Worm (Caenorhabditis elegans) whole organism, L1 larva: ENCODE results near the gene F07C6.2.
A peak's percentile ranks its signal among the peaks of the same experiment; 100 is the strongest.

ENCODE experiments used
- C16A3.4 ChIP-seq: fragments of 150-350 bp; optimal IDR thresholded peaks from 2 replicates; lab custom pipeline; 2014; ENCODE audit warnings: missing biosample characterization, missing genetic modification characterization
- C34B4.2 ChIP-seq: sonication (generic microtip); optimal IDR thresholded peaks from 2 replicates; lab custom pipeline; 2017; ENCODE audit warnings: mild to moderate bottlenecking, missing genetic modification characterization, missing compliant biosample characterization
- aha-1 ChIP-seq: fragments of 150-350 bp; optimal IDR thresholded peaks from 2 replicates; lab custom pipeline; 2014; ENCODE audit warnings: missing biosample characterization, missing genetic modification characterization
- alr-1 ChIP-seq: fragments of 200-800 bp; sonication (Bioruptor generic); optimal IDR thresholded peaks from 2 replicates; lab custom pipeline; 2018; ENCODE audit warnings: borderline replicate concordance, mild to moderate bottlenecking, missing genetic modification characterization, missing compliant biosample characterization
- ceh-63 ChIP-seq: fragments of 200-800 bp; sonication (Bioruptor generic); optimal IDR thresholded peaks from 2 replicates; lab custom pipeline; 2018; ENCODE audit warnings: mild to moderate bottlenecking, missing genetic modification characterization, missing compliant biosample characterization
- ceh-8 ChIP-seq: fragments of 200-800 bp; sonication (Bioruptor generic); optimal IDR thresholded peaks from 2 replicates; lab custom pipeline; 2018; ENCODE audit warnings: mild to moderate bottlenecking, missing genetic modification characterization, moderate library complexity, missing compliant biosample characterization
- ceh-82 ChIP-seq, 3 experiments: fragments of 150-350 bp in 1 of 3; sonication (generic microtip) in 2 of 3; optimal IDR thresholded peaks; 2 replicates each; lab custom pipeline; 2014 to 2017; ENCODE audit warnings: missing biosample characterization in 3 of 3, missing genetic modification characterization in 3 of 3
- ceh-88 ChIP-seq: fragments of 200-800 bp; sonication (Bioruptor generic); IDR thresholded peaks from 2 replicates; pipeline ENCODE4 v1.3.6; 2022; ENCODE audit warnings: missing genetic modification characterization, missing compliant biosample characterization
- ceh-90 ChIP-seq: sonication (generic microtip); optimal IDR thresholded peaks from 2 replicates; lab custom pipeline; 2016; ENCODE audit warnings: missing genetic modification characterization, missing compliant biosample characterization
- ces-1 ChIP-seq: fragments of 150-350 bp; optimal IDR thresholded peaks from 2 replicates; lab custom pipeline; 2014; ENCODE audit warnings: missing biosample characterization, missing genetic modification reagents, missing genetic modification characterization
- dpl-1 ChIP-seq, 3 experiments: fragments of 150-350 bp in 2 of 3; sonication (generic microtip) in 1 of 3; optimal IDR thresholded peaks; 2 replicates each; lab custom pipeline; 2014 to 2017; ENCODE audit warnings: missing biosample characterization in 3 of 3, missing genetic modification characterization in 3 of 3, missing genetic modification reagents in 3 of 3
- dsc-1 ChIP-seq: sonication (generic microtip); optimal IDR thresholded peaks from 2 replicates; lab custom pipeline; 2016; ENCODE audit warnings: mild to moderate bottlenecking, missing genetic modification characterization, missing compliant biosample characterization
- efl-1 ChIP-seq, 4 experiments: fragments of 150-350 bp; optimal IDR thresholded peaks in 3 of 4; peaks in 1 of 4; 1 replicate in 1 of 4; 2 replicates in 3 of 4; lab custom pipeline; 2014; ENCODE audit warnings: missing biosample characterization in 2 of 4, missing genetic modification characterization in 2 of 4, missing genetic modification reagents in 2 of 4
- egl-13 ChIP-seq: sonication (generic microtip); optimal IDR thresholded peaks from 2 replicates; lab custom pipeline; 2016; ENCODE audit warnings: missing genotype, missing genetic modification reagents, missing genetic modification characterization, missing compliant biosample characterization
- elt-3 ChIP-seq, 6 experiments: fragments of 150-350 bp in 1 of 6; sonication (generic microtip); optimal IDR thresholded peaks; 2 replicates each; lab custom pipeline; 2017 to 2018; ENCODE audit warnings: missing biosample characterization in 6 of 6, missing genetic modification characterization in 6 of 6, inconsistent platforms in 1 of 6
- fkh-10 ChIP-seq: sonication (generic microtip); optimal IDR thresholded peaks from 2 replicates; lab custom pipeline; 2017; ENCODE audit warnings: missing biosample characterization, missing genetic modification reagents, missing genetic modification characterization
- fkh-8 ChIP-seq: sonication (generic microtip); optimal IDR thresholded peaks from 2 replicates; lab custom pipeline; 2016; ENCODE audit warnings: mild to moderate bottlenecking, missing genetic modification characterization, missing compliant biosample characterization
- fos-1 ChIP-seq: fragments of 150-350 bp; optimal IDR thresholded peaks from 2 replicates; lab custom pipeline; 2014; ENCODE audit warnings: missing biosample characterization, missing genetic modification characterization
- irx-1 ChIP-seq: sonication (generic microtip); optimal IDR thresholded peaks from 2 replicates; lab custom pipeline; 2016; ENCODE audit warnings: missing genetic modification characterization, missing compliant biosample characterization
- isw-1 ChIP-seq: fragments of 200-800 bp; sonication (Bioruptor generic); IDR thresholded peaks from 2 replicates; pipeline ENCODE4 v1.3.6; 2022; ENCODE audit warnings: missing genetic modification characterization, missing compliant biosample characterization
- jun-1 ChIP-seq: fragments of 150-350 bp; optimal IDR thresholded peaks from 2 replicates; lab custom pipeline; 2014; ENCODE audit warnings: missing biosample characterization, missing genetic modification reagents, missing genetic modification characterization
- lin-14 ChIP-seq: fragments of 200-800 bp; sonication (Bioruptor generic); optimal IDR thresholded peaks from 2 replicates; lab custom pipeline; 2018; ENCODE audit warnings: mild to moderate bottlenecking, missing genetic modification characterization, moderate library complexity, missing compliant biosample characterization
- lin-35 ChIP-seq, 2 experiments: fragments of 150-350 bp; optimal IDR thresholded peaks; 2 replicates each; lab custom pipeline; 2014; ENCODE audit warnings: missing biosample characterization in 2 of 2, missing genetic modification characterization in 2 of 2, missing genetic modification reagents in 2 of 2
- lin-39 ChIP-seq: fragments of 150-350 bp; optimal IDR thresholded peaks from 2 replicates; lab custom pipeline; 2014; ENCODE audit warnings: missing biosample characterization, missing genetic modification reagents, missing genetic modification characterization
- lir-3 ChIP-seq: sonication (generic microtip); optimal IDR thresholded peaks from 2 replicates; lab custom pipeline; 2016; ENCODE audit warnings: mild to moderate bottlenecking, missing genetic modification characterization, moderate library complexity, missing compliant biosample characterization; ENCODE audit not compliant: poor library complexity
- lsy-2 ChIP-seq, 2 experiments: fragments of 150-350 bp; optimal IDR thresholded peaks; 2 replicates each; lab custom pipeline; 2014; ENCODE audit warnings: missing biosample characterization in 2 of 2, missing genetic modification characterization in 2 of 2
- mab-9 ChIP-seq: fragments of 200-800 bp; sonication (Bioruptor generic); IDR thresholded peaks from 2 replicates; pipeline ENCODE4 v1.3.6; 2022; ENCODE audit warnings: missing genetic modification reagents, missing genetic modification characterization, missing compliant biosample characterization
- mef-2 ChIP-seq: fragments of 150-350 bp; optimal IDR thresholded peaks from 2 replicates; lab custom pipeline; 2014; ENCODE audit warnings: missing biosample characterization, missing genetic modification characterization
- mep-1 ChIP-seq: fragments of 150-350 bp; optimal IDR thresholded peaks from 2 replicates; lab custom pipeline; 2014; ENCODE audit warnings: missing biosample characterization, missing genetic modification characterization
- nhr-11 ChIP-seq: fragments of 150-350 bp; optimal IDR thresholded peaks from 2 replicates; lab custom pipeline; 2014; ENCODE audit warnings: missing biosample characterization, missing genetic modification characterization
- nhr-19 ChIP-seq: fragments of 200-800 bp; sonication (Bioruptor generic); conservative IDR thresholded peaks from 2 replicates; pipeline ENCODE4 v1.3.6; 2022; ENCODE audit warnings: missing genetic modification characterization, missing compliant biosample characterization
- nhr-20 ChIP-seq: sonication (generic microtip); optimal IDR thresholded peaks from 2 replicates; lab custom pipeline; 2016; ENCODE audit warnings: mild to moderate bottlenecking, missing genetic modification characterization, missing compliant biosample characterization
- nhr-47 ChIP-seq: sonication (generic microtip); optimal IDR thresholded peaks from 2 replicates; lab custom pipeline; 2016; ENCODE audit warnings: mild to moderate bottlenecking, missing genetic modification characterization, moderate library complexity, missing compliant biosample characterization
- nhr-71 ChIP-seq: sonication (generic microtip); optimal IDR thresholded peaks from 2 replicates; lab custom pipeline; 2016; ENCODE audit warnings: mild to moderate bottlenecking, missing genetic modification characterization, moderate library complexity, missing compliant biosample characterization
- pax-3 ChIP-seq: fragments of 200-800 bp; sonication (Bioruptor generic); optimal IDR thresholded peaks from 2 replicates; lab custom pipeline; 2018; ENCODE audit warnings: mild to moderate bottlenecking, missing genetic modification characterization, moderate library complexity, missing compliant biosample characterization
- snpc-4 ChIP-seq: fragments of 150-350 bp; optimal IDR thresholded peaks from 2 replicates; lab custom pipeline; 2014; ENCODE audit warnings: missing biosample characterization, missing genetic modification characterization
- snu-23 ChIP-seq: sonication (generic microtip); optimal IDR thresholded peaks from 2 replicates; lab custom pipeline; 2016; ENCODE audit warnings: missing genetic modification characterization, missing compliant biosample characterization
- sptf-1 ChIP-seq: fragments of 150-350 bp; optimal IDR thresholded peaks from 2 replicates; lab custom pipeline; 2014; ENCODE audit warnings: missing biosample characterization, missing genetic modification characterization
- swsn-7 ChIP-seq: sonication (generic microtip); optimal IDR thresholded peaks from 2 replicates; lab custom pipeline; 2016; ENCODE audit warnings: missing genetic modification characterization, missing compliant biosample characterization
- tbx-2 ChIP-seq: sonication (generic microtip); optimal IDR thresholded peaks from 2 replicates; lab custom pipeline; 2016; ENCODE audit warnings: missing genetic modification characterization, missing compliant biosample characterization
- unc-86 ChIP-seq: sonication (generic microtip); optimal IDR thresholded peaks from 2 replicates; lab custom pipeline; 2016; ENCODE audit warnings: missing genetic modification characterization, missing compliant biosample characterization
- xbp-1 ChIP-seq: sonication (generic microtip); optimal IDR thresholded peaks from 2 replicates; lab custom pipeline; 2016; ENCODE audit warnings: missing genetic modification characterization, missing compliant biosample characterization
- zag-1 ChIP-seq: fragments of 150-350 bp; optimal IDR thresholded peaks from 2 replicates; lab custom pipeline; 2014; ENCODE audit warnings: missing biosample characterization, missing genetic modification characterization

Gene F07C6.2

ce11 chrIV:12771414-12771813, 19.6 kb upstream of the F07C6.2 start:
- no peak for TF ChIP-seq snpc-4 (tag; lab: Kevin White, UChicago)
- TF ChIP-seq swsn-7 (tag; lab: Kevin White, UChicago) = peak; percentile 61
- TF ChIP-seq aha-1 (tag; lab: Kevin White, UChicago) = no peak
- TF ChIP-seq ceh-82 (tag; optimal IDR thresholded peaks at IDR 0.05; lab: Kevin White, UChicago) = peak in 2 of 3 experiments; percentile 33 to 80
- peak; percentile 87 for TF ChIP-seq egl-13 (tag; lab: Kevin White, UChicago)
- peak; percentile 43 for TF ChIP-seq pax-3 (tag; lab: Kevin White, UChicago)
- TF ChIP-seq nhr-11 (tag; lab: Kevin White, UChicago) = no peak
- TF ChIP-seq ceh-88 (GFP tag; lab: Robert Waterston, UW) = peak; percentile 19; the same call in 1 of the 2 replicates
- TF ChIP-seq nhr-19 (GFP tag; lab: Robert Waterston, UW) = no peak; the same call in 1 of the 2 replicates
- TF ChIP-seq efl-1 (optimal IDR thresholded peaks at IDR 0.05; lab: Kevin White, UChicago) = peak; percentile 45 to 56
- peak; percentile 2 to 29 for TF ChIP-seq efl-1 (GFP tag; optimal IDR thresholded peaks at IDR 0.05 in 1 of 2; lab: Kevin White, UChicago)
- TF ChIP-seq elt-3 (tag; optimal IDR thresholded peaks at IDR 0.05; lab: Kevin White, UChicago) = no peak
- TF ChIP-seq isw-1 (GFP tag; lab: Robert Waterston, UW) = peak; percentile 48
- TF ChIP-seq xbp-1 (tag; lab: Kevin White, UChicago) = peak; percentile 29
- peak; percentile 33 for TF ChIP-seq irx-1
- peak; percentile 44 for TF ChIP-seq snu-23 (GFP tag; lab: Kevin White, UChicago)
- peak in 1 of 3 experiments; percentile 3 for TF ChIP-seq dpl-1 (GFP tag; optimal IDR thresholded peaks at IDR 0.05; lab: Kevin White, UChicago)
- peak; percentile 75 for TF ChIP-seq unc-86
- TF ChIP-seq sptf-1 = no peak
- TF ChIP-seq lin-35 (GFP tag; optimal IDR thresholded peaks at IDR 0.05; lab: Kevin White, UChicago) = peak in 1 of 2 experiments; percentile 48
- peak; percentile 11 to 52 for TF ChIP-seq lsy-2 (tag; optimal IDR thresholded peaks at IDR 0.05; lab: Kevin White, UChicago)
- TF ChIP-seq mab-9 = 0 out of 2 replicates have a peak, but pooled peaks have one; percentile 19
- TF ChIP-seq dsc-1 (tag; lab: Kevin White, UChicago) = peak; percentile 65
- TF ChIP-seq lir-3 (tag; lab: Kevin White, UChicago) = no peak
- TF ChIP-seq nhr-20 (tag; lab: Kevin White, UChicago) = no peak
- peak; percentile 76 for TF ChIP-seq nhr-71 (tag; lab: Kevin White, UChicago)
- TF ChIP-seq nhr-47 (tag; lab: Kevin White, UChicago) = peak; percentile 78
- peak; percentile 68 for TF ChIP-seq fkh-10
- peak; percentile 14 for TF ChIP-seq ceh-8
- TF ChIP-seq ceh-90 = no peak
- peak; percentile 36 for TF ChIP-seq jun-1 (tag; lab: Kevin White, UChicago)
- TF ChIP-seq mef-2 (tag; lab: Kevin White, UChicago) = no peak
- peak; percentile 92 for TF ChIP-seq fkh-8 (tag; lab: Kevin White, UChicago)
- TF ChIP-seq lin-14 (GFP tag; lab: Kevin White, UChicago) = peak; percentile 95
- TF ChIP-seq ceh-63 (GFP tag; lab: Kevin White, UChicago) = no peak
- peak; percentile 18 for TF ChIP-seq zag-1
- no peak for TF ChIP-seq ces-1 (GFP tag; lab: Kevin White, UChicago)
- TF ChIP-seq tbx-2 = peak; percentile 68

ce11 chrIV:12773519-12773918, 17.5 kb upstream of the F07C6.2 start, which contains the start of gene unc-31:
unc-31 (plus strand) TSS chrIV:12773867.
- TF ChIP-seq lin-14 (GFP tag; lab: Kevin White, UChicago) = peak; percentile 68
- TF ChIP-seq lin-39 (tag; lab: Kevin White, UChicago) = no peak
- TF ChIP-seq fkh-10 = peak; percentile 77

ce11 chrIV:12780980-12781379, 10.0 kb upstream of the F07C6.2 start:
- no peak for TF ChIP-seq fos-1
- TF ChIP-seq alr-1 = no peak
- TF ChIP-seq ceh-90 = no peak
- TF ChIP-seq tbx-2 = no peak
- no peak for TF ChIP-seq nhr-19 (GFP tag; lab: Robert Waterston, UW)
- no peak for TF ChIP-seq nhr-71 (tag; lab: Kevin White, UChicago)
- no peak for TF ChIP-seq C16A3.4 (tag; lab: Kevin White, UChicago)
- TF ChIP-seq pax-3 (tag; lab: Kevin White, UChicago) = no peak
- TF ChIP-seq mep-1 = no peak
- no peak for TF ChIP-seq C34B4.2
